Fruit fly (Drosophila melanogaster): Measurements from ENCODE around the gene bocks.

Gene bocks

dm6 chr3R:9637361-9637760 is 46.6 kb upstream of the bocks start, which contains the start of gene Scm (continued):
- TF ChIP-seq CG11085 (GFP tag; IDR thresholded peaks at IDR 0.05) = no peak
- no peak for TF ChIP-seq Atf-2 (GFP tag; optimal IDR thresholded peaks at IDR 0.05)
- TF ChIP-seq Stat92E (GFP tag; optimal IDR thresholded peaks at IDR 0.05) = peak in 1 of 3 experiments; percentile 11
- no peak for TF ChIP-seq Gsc (GFP tag; IDR thresholded peaks at IDR 0.05)
- no peak for TF ChIP-seq her (GFP tag; optimal IDR thresholded peaks at IDR 0.05)
- peak; percentile 74 for TF ChIP-seq CG4617 (GFP tag; optimal IDR thresholded peaks at IDR 0.05; ENCODE audit: borderline replicate concordance)
- no peak for TF ChIP-seq CG11696 (GFP tag; IDR thresholded peaks at IDR 0.05)
- no peak for TF ChIP-seq pan (optimal IDR thresholded peaks at IDR 0.05)
- TF ChIP-seq pan (GFP tag; optimal IDR thresholded peaks at IDR 0.05 in 1 of 2, IDR thresholded peaks at IDR 0.05 in 1 of 2) = no peak
- no peak for TF ChIP-seq chm (GFP tag; IDR thresholded peaks at IDR 0.05)
- peak; percentile 1 for TF ChIP-seq CG9876 (GFP tag; optimal IDR thresholded peaks at IDR 0.05)
- peak; percentile 26 for TF ChIP-seq sug (tag; optimal IDR thresholded peaks at IDR 0.05)
- no peak for TF ChIP-seq CG9727 (GFP tag; optimal IDR thresholded peaks at IDR 0.05)
- TF ChIP-seq zfh1 (GFP tag; IDR thresholded peaks at IDR 0.05) = no peak
- peak; percentile 53 for TF ChIP-seq nerfin-1 (tag; optimal IDR thresholded peaks at IDR 0.05)
- peak; percentile 92 for TF ChIP-seq Ets97D (GFP tag; optimal IDR thresholded peaks at IDR 0.05)
- peak; percentile 47 for TF ChIP-seq CG2712 (tag; optimal IDR thresholded peaks at IDR 0.05)
- no peak for TF ChIP-seq CG12236 (GFP tag; optimal IDR thresholded peaks at IDR 0.05)
- TF ChIP-seq chinmo (GFP tag; IDR thresholded peaks at IDR 0.05; ENCODE audit: partially characterized antibody) = peak; percentile 78; the same call in 1 of the 4 replicates
- TF ChIP-seq Deaf1 (tag; optimal IDR thresholded peaks at IDR 0.05) = peak; percentile 25
- TF ChIP-seq nmo (GFP tag; optimal IDR thresholded peaks at IDR 0.05) = peak; percentile 54
- TF ChIP-seq tna (GFP tag; IDR thresholded peaks at IDR 0.05; ENCODE audit: partially characterized antibody) = peak; percentile 89
- TF ChIP-seq crol (GFP tag; IDR thresholded peaks at IDR 0.05) = no peak
- peak; percentile 63 for TF ChIP-seq CG15514 (GFP tag; optimal IDR thresholded peaks at IDR 0.05)
- no peak for TF ChIP-seq crp (GFP tag; optimal IDR thresholded peaks at IDR 0.05)
- no peak for TF ChIP-seq CrebB (tag; optimal IDR thresholded peaks at IDR 0.05)
- peak; percentile 70 for TF ChIP-seq HmgZ (tag; optimal IDR thresholded peaks at IDR 0.05)
- peak; percentile 41 for TF ChIP-seq lbe (GFP tag; optimal IDR thresholded peaks at IDR 0.05)
- no peak for TF ChIP-seq peb (GFP tag; IDR thresholded peaks at IDR 0.05)
- no peak for TF ChIP-seq CG8388 (GFP tag; optimal IDR thresholded peaks at IDR 0.05)
- no peak for TF ChIP-seq fd96Cb (tag; optimal IDR thresholded peaks at IDR 0.05)
- no peak for TF ChIP-seq CG17385 (GFP tag; optimal IDR thresholded peaks at IDR 0.05)
- TF ChIP-seq hbn (GFP tag; IDR thresholded peaks at IDR 0.05; ENCODE audit: partially characterized antibody) = peak; percentile 92
- TF ChIP-seq Chrac-16 (GFP tag; optimal IDR thresholded peaks at IDR 0.05) = no peak
- no peak for TF ChIP-seq Ssrp (tag; optimal IDR thresholded peaks at IDR 0.05)
- TF ChIP-seq CG3065 (GFP tag; optimal IDR thresholded peaks at IDR 0.05) = peak; percentile 5
- TF ChIP-seq danr (GFP tag; IDR thresholded peaks at IDR 0.05) = no peak
- TF ChIP-seq CG6654 (GFP tag; optimal IDR thresholded peaks at IDR 0.05) = no peak
- no peak for TF ChIP-seq ttk (GFP tag; IDR thresholded peaks at IDR 0.05)
- no peak for TF ChIP-seq gsb (GFP tag; IDR thresholded peaks at IDR 0.05)
- TF ChIP-seq CG6791 (GFP tag; IDR thresholded peaks at IDR 0.05; ENCODE audit: partially characterized antibody) = peak; percentile 97
- peak; percentile 76 for TF ChIP-seq sens (GFP tag)
- TF ChIP-seq Dp (GFP tag; optimal IDR thresholded peaks at IDR 0.05) = peak; percentile 69
- 0 out of 2 replicates have a peak, but pooled peaks have one; percentile 35 for TF ChIP-seq CG6272 (GFP tag; IDR thresholded peaks at IDR 0.05)
- TF ChIP-seq tup (GFP tag; optimal IDR thresholded peaks at IDR 0.05) = no peak
- TF ChIP-seq NC2β (GFP tag; optimal IDR thresholded peaks at IDR 0.05) = peak; percentile 3
- TF ChIP-seq CG16815 (GFP tag; optimal IDR thresholded peaks at IDR 0.05) = no peak
- peak; percentile 80 for TF ChIP-seq nerfin-2 (GFP tag; IDR thresholded peaks at IDR 0.05; ENCODE audit: partially characterized antibody)
- no peak for TF ChIP-seq sc (optimal IDR thresholded peaks at IDR 0.05)
- no peak for TF ChIP-seq sc (GFP tag; optimal IDR thresholded peaks at IDR 0.05)
- peak; percentile 65 for TF ChIP-seq CHES-1-like (GFP tag; optimal IDR thresholded peaks at IDR 0.05)

Data from whole organism, embryonic.